Fruit fly (Drosophila melanogaster): ENCODE data around the gene CG16711.

The CG16711 gene

DNA sequence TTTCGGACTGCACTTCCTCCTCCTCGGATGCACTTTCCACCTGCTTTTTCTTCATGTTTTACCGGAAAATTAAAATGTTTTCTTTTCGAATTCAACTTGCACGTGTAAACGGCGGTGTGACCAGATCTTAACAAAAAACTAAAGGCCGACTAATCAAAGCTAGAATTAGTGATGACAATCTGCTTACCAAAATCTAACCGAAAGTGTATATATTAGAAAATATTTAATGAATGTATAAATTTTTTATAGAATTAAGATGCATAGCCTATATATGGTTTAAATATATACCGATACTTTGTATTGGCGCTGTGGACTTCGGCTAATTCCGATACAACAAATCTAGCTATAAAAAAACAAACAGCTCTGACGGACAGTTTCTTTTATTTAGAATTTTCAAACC, 14.8 kb downstream of the CG16711 start, which contains the start of the genes CG18178 and CG14174:
Gene CG18178 (minus strand): TSS at position 216 of the 400 bp plus-strand sequence.
Gene CG14174 (plus strand): TSS at position 400 of the 400 bp plus-strand sequence.
- TF ChIP-seq Dll (optimal IDR thresholded peaks at IDR 0.05) (no peak), usp (GFP tag; optimal IDR thresholded peaks at IDR 0.05) (no peak), pan (optimal IDR thresholded peaks at IDR 0.05) (no peak), CG8478 (optimal IDR thresholded peaks at IDR 0.05) (no peak), psq (optimal IDR thresholded peaks at IDR 0.05) (no peak)

DNA sequence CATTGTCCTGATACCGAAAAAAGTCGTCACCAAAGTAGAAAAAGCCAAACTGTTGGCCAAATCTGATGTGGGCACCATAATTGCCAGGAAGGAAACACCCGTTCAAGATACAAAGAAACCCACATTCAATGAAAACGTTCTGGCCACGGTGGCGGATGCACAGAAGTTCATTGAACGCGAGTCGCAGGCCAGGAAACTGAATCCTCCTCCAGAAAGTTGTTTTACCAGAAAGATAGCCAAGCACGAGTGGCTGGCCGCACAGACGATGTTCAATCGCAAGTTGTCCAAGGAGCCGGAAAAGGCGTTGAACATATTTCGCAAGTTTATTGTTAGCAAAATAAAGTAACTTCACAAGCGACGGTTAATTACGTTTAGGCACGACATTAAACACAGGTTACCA, 16.0 kb downstream of the CG16711 start:
- TF ChIP-seq EcR (GFP tag; optimal IDR thresholded peaks at IDR 0.05), result no peak

DNA sequence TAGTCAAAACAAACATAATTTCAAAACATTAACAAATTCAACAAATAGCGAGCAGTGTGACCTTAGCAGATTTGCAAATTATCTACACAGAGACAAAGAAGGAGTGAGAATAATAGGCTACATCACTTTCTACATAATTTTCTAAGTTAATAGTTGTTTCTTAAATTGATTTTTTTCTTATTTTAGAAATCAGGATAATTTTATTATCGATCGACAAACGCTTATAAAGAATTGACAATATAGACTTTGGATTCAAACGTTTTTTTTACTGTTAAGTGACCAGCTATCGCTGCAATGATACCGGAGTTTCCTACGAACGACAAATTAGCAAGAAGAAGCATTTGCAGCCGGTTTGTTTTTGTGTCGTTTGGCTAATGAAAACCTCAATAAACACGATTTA, 19.0 kb downstream of the CG16711 start, which contains the start of the genes nbs and defl:
Gene nbs (minus strand): TSS at position 87 of the 400 bp plus-strand sequence.
Gene defl (plus strand): TSS at position 316 of the 400 bp plus-strand sequence.
- TF ChIP-seq CG8478 (optimal IDR thresholded peaks at IDR 0.05), result no peak
- no peak for TF ChIP-seq usp (GFP tag; optimal IDR thresholded peaks at IDR 0.05)
- no peak for TF ChIP-seq Dll (optimal IDR thresholded peaks at IDR 0.05)
- TF ChIP-seq pan (optimal IDR thresholded peaks at IDR 0.05), result no peak
- TF ChIP-seq psq (optimal IDR thresholded peaks at IDR 0.05), result no peak
- TF ChIP-seq EcR (GFP tag; optimal IDR thresholded peaks at IDR 0.05), result no peak

DNA sequence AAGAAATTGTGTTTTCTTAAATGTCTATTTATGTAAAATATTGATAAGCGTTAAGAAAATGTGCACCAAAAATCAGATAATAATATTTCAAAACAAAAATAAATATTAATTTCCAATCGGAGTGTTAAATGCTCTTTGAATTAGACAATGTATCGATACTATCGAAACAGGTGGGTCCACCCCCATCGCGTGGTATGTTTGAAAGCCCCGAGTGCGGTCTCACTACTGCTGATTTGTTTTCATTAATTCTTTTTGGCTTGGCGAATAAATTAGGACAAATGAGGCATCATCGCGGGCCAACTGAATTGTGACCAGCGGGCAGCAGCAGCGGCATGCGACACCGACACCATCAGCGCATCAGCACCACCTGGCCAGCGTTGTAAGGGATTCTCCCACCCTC, 22.6 kb downstream of the CG16711 start, which contains the start of gene Naa60:
Gene Naa60 (plus strand): TSS at position 189 of the 400 bp plus-strand sequence.
- TF ChIP-seq CG8478 (optimal IDR thresholded peaks at IDR 0.05) (no peak), pan (optimal IDR thresholded peaks at IDR 0.05) (no peak), EcR (GFP tag; optimal IDR thresholded peaks at IDR 0.05) (no peak), psq (optimal IDR thresholded peaks at IDR 0.05) (no peak), usp (GFP tag; optimal IDR thresholded peaks at IDR 0.05) (no peak), Dll (optimal IDR thresholded peaks at IDR 0.05) (no peak)

DNA sequence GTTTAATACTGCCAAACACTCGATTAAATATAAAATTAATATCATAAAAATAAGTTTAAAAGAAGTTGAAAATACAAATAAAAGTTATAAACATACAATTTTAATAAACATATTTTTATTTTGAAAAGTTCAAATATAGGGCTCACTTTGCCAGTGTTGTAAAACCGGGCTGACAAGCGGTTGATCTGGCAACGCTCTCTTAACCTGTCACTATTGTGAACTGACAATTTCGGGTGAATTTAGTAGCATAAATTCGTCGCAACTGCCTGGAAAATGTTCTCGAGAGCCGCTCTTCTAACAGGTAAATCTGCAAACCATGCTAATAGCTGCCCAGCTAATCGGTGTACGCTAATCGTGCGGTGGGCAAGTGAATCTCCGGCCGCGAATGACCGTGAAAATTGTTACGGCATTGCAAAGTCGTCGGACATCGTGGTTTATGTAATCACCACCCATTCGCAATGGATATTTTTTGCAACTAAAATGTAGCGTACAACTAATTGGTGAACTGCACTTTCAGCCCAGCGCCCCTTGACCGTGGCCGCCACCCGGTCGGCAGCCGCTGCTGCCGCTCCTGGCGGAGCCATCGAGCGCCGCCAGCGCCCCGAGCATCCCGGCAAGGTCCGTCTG, 25.8 kb downstream of the CG16711 start, which contains the start of gene ATPsynB:
Gene ATPsynB (plus strand): TSS at position 205 of the 627 bp plus-strand sequence.
- TF ChIP-seq EcR (GFP tag; optimal IDR thresholded peaks at IDR 0.05) (no peak), CG8478 (optimal IDR thresholded peaks at IDR 0.05) (no peak), pan (optimal IDR thresholded peaks at IDR 0.05) (no peak), psq (optimal IDR thresholded peaks at IDR 0.05) (no peak), Dll (optimal IDR thresholded peaks at IDR 0.05) (no peak), usp (GFP tag; optimal IDR thresholded peaks at IDR 0.05) (no peak)

DNA sequence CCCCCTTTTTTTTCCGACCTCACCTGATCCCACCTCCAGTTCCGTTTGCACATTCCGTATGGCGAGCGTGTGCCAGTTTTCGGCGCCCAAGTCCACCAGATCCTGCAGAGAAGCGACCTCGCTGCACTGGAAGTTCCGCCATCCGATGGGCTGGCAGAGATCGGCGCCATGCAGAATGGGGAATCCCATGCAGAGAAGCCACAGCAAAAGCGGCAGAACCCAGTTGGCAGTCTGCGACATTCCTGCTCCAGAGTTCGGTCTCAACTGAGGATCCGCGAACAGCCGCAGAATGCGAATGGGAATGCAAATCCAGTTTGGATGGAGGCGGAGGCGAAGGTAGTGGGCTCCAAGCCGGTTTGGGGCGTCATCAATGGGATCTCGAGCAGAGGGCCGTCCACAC, 29.4 kb downstream of the CG16711 start, which contains the start of gene CG6749:
Gene CG6749 (minus strand): TSS at position 245 of the 400 bp plus-strand sequence.
- TF ChIP-seq pan (optimal IDR thresholded peaks at IDR 0.05) (no peak), Dll (optimal IDR thresholded peaks at IDR 0.05) (no peak)

DNA sequence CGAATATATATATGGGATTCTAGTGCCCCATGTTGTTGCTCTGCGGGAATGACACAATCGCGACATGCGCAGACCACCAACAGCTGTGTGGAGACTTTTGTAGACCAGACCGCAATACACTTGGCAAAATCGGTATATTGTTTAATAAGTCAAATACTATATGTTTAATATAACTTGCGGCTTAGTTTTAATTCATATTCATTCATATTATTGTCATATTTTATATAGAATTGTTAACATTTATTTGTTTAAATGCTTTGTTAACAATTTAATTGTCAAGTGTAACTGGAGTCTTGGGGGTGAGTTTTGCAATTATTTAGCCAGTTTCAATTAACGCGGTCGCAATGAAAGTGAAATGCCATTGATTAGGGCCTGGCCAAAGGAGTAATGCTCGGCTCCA, 35.5 kb downstream of the CG16711 start:
- TF ChIP-seq usp (GFP tag; optimal IDR thresholded peaks at IDR 0.05) (no peak), CG8478 (optimal IDR thresholded peaks at IDR 0.05) (no peak), pan (optimal IDR thresholded peaks at IDR 0.05) (no peak)

DNA sequence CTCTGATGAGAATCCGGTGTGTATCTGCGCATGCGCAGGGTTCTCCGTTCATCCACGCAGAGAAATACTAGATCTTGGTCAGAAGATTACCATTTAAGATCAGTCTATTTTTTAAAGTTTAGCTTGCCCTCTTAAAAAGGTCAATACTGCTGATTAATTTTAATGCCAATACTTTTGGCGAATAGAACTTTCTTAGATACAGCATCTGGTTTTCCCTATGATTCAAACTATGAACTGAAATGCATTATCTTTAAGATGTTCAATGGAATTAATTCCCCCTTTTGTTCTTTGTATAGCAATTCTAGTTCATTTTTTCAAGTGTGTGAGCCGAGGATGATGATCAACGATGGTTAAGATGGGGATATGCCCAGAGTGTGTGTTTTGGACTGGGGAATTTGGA, 38.2 kb downstream of the CG16711 start:
- TF ChIP-seq EcR (GFP tag; optimal IDR thresholded peaks at IDR 0.05) (no peak), psq (optimal IDR thresholded peaks at IDR 0.05) (no peak), Dll (optimal IDR thresholded peaks at IDR 0.05) (no peak), usp (GFP tag; optimal IDR thresholded peaks at IDR 0.05) (no peak), CG8478 (optimal IDR thresholded peaks at IDR 0.05) (no peak), pan (optimal IDR thresholded peaks at IDR 0.05) (no peak)

DNA sequence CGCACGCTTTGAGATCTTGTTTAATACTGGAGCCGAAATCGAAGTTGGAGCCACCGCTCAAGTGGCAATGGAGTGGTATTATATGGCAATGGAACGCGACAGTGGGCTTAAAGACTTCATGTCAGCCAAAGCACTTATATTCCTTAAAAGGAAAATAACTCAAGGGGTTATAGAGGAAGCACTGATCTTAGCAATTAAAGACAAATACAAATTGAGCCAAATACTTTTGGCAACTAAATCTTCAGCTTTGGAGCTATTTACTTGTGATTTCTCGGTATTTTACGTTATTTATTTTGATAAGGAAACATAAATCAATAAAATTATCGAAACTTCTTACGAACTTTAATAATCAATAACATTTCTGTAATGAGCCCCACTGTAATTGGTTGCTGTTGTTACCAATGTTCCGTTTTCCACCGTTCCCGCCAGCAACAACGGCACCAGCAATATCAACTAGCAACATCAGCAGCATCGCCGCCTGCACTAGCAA, 40.0 kb downstream of the CG16711 start:
- TF ChIP-seq pan (optimal IDR thresholded peaks at IDR 0.05) (no peak), psq (optimal IDR thresholded peaks at IDR 0.05) (no peak), usp (GFP tag; optimal IDR thresholded peaks at IDR 0.05) (no peak), Dll (optimal IDR thresholded peaks at IDR 0.05) (no peak), CG8478 (optimal IDR thresholded peaks at IDR 0.05) (no peak), EcR (GFP tag; optimal IDR thresholded peaks at IDR 0.05) (no peak)

DNA sequence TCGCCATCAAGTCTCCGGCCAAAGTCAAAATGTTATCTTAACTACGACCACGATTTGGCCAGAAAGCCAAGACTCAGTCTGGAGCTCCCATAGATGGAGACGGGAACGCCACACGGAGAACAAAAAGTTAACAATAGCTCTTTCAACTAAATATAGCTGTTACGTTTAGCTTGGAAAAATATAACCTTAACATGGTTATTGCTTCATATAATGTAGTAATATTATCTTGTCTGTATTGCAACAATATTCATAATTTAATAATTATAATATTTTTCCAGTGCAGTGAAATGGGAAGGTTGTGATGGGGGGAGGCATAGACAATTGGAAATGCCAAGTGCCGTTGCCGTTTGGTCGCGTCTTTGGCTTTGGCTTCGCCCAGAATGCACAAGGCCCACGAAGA, 41.3 kb downstream of the CG16711 start:
- TF ChIP-seq EcR (GFP tag; optimal IDR thresholded peaks at IDR 0.05) (no peak), Dll (optimal IDR thresholded peaks at IDR 0.05) (no peak), CG8478 (optimal IDR thresholded peaks at IDR 0.05) (no peak), pan (optimal IDR thresholded peaks at IDR 0.05) (no peak)

DNA sequence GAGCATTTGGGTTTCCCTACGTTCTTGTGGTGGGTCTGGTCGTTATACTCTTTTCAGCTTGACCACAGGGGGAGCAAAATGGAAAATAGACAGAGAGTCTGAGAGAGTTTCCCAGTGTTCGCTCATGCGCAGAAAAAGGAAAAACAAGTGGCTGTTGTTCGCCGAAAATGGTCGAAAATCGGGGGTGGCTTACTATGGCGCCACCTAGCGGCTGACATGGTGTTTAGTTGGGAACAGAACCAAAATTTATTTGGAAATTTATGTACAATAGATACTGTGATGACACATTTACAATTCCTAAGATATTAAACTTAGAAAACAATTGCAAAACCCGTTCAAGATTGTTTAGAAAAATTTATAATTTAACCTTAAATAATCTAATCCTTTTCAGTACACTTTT, 47.5 kb downstream of the CG16711 start:
- TF ChIP-seq Dll (optimal IDR thresholded peaks at IDR 0.05) (no peak), EcR (GFP tag; optimal IDR thresholded peaks at IDR 0.05) (no peak), usp (GFP tag; optimal IDR thresholded peaks at IDR 0.05) (no peak), CG8478 (optimal IDR thresholded peaks at IDR 0.05) (no peak), psq (optimal IDR thresholded peaks at IDR 0.05) (no peak), pan (optimal IDR thresholded peaks at IDR 0.05) (no peak)

All from whole organism.